Fruit fly (Drosophila melanogaster) whole organism, embryonic: ENCODE results near the gene CG42571.

Source experiments
- BEAF-32 ChIP-seq: fragments of 200-800 bp; sonication (Bioruptor generic); optimal IDR thresholded peaks from 3 replicates; lab custom pipeline; 2017; ENCODE audit warnings: missing biosample characterization, missing genetic modification characterization, mild to moderate bottlenecking, moderate library complexity, missing genetic modification reagents
- Bdp1 ChIP-seq: fragments of 200-800 bp; sonication (Bioruptor generic); optimal IDR thresholded peaks from 3 replicates; lab custom pipeline; 2016; ENCODE audit warnings: missing biosample characterization, missing genetic modification characterization
- BtbVII ChIP-seq: fragments of 200-800 bp; sonication (Bioruptor generic); optimal IDR thresholded peaks from 3 replicates; lab custom pipeline; 2017; ENCODE audit warnings: missing biosample characterization, mild to moderate bottlenecking, missing genetic modification characterization
- CG10366 ChIP-seq: fragments of 200-800 bp; sonication (Bioruptor generic); IDR thresholded peaks from 2 replicates; pipeline ENCODE4 v1.3.6; 2022; ENCODE audit warnings: missing biosample characterization, missing genetic modification characterization
- CG10462 ChIP-seq: fragments of 200-800 bp; sonication (Bioruptor generic); optimal IDR thresholded peaks from 2 replicates; lab custom pipeline; 2016; ENCODE audit warnings: missing biosample characterization, missing genetic modification characterization
- CG11085 ChIP-seq: fragments of 200-800 bp; sonication (Bioruptor generic); IDR thresholded peaks from 2 replicates; pipeline ENCODE4 v1.3.6; 2022; ENCODE audit warnings: missing biosample characterization, missing genetic modification characterization
- CG11504 ChIP-seq: fragments of 200-800 bp; sonication (Bioruptor generic); optimal IDR thresholded peaks from 3 replicates; lab custom pipeline; 2019; ENCODE audit warnings: missing biosample characterization, mild to moderate bottlenecking, missing genetic modification characterization, moderate library complexity
- CG12104 ChIP-seq: fragments of 200-800 bp; sonication (Bioruptor generic); optimal IDR thresholded peaks from 3 replicates; lab custom pipeline; 2016; ENCODE audit warnings: missing biosample characterization, missing genetic modification characterization
- CG12744 ChIP-seq: fragments of 200-800 bp; sonication (Bioruptor generic); optimal IDR thresholded peaks from 2 replicates; lab custom pipeline; 2016; ENCODE audit warnings: missing biosample characterization, missing genetic modification characterization
- CG17385 ChIP-seq: fragments of 200-800 bp; sonication (Bioruptor generic); optimal IDR thresholded peaks from 3 replicates; lab custom pipeline; 2018; ENCODE audit warnings: missing biosample characterization, mild to moderate bottlenecking, missing genetic modification characterization
- CG18599 ChIP-seq: fragments of 200-800 bp; sonication (Bioruptor generic); optimal IDR thresholded peaks from 3 replicates; lab custom pipeline; 2017; ENCODE audit warnings: missing biosample characterization, missing genetic modification characterization, mild to moderate bottlenecking, moderate library complexity, missing genetic modification reagents
- CG2120 ChIP-seq: fragments of 200-800 bp; sonication (Bioruptor generic); optimal IDR thresholded peaks from 3 replicates; lab custom pipeline; 2016; ENCODE audit warnings: missing biosample characterization, missing genetic modification characterization
- CG2712 ChIP-seq: fragments of 200-800 bp; optimal IDR thresholded peaks from 3 replicates; lab custom pipeline; 2019; ENCODE audit warnings: missing biosample characterization, mild to moderate bottlenecking, missing genetic modification characterization, moderate library complexity
- CG5180 ChIP-seq: fragments of 200-800 bp; sonication (Bioruptor generic); optimal IDR thresholded peaks from 3 replicates; lab custom pipeline; 2017; ENCODE audit warnings: missing biosample characterization, missing genetic modification characterization, mild to moderate bottlenecking, moderate library complexity, missing genetic modification reagents
- CG8388 ChIP-seq: fragments of 200-800 bp; sonication (Bioruptor generic); optimal IDR thresholded peaks from 2 replicates; lab custom pipeline; 2019; ENCODE audit warnings: missing biosample characterization, mild to moderate bottlenecking, missing genetic modification characterization, moderate library complexity
- Deaf1 ChIP-seq: fragments of 200-800 bp; optimal IDR thresholded peaks from 3 replicates; lab custom pipeline; 2019; ENCODE audit warnings: missing biosample characterization, mild to moderate bottlenecking, missing genetic modification characterization, moderate library complexity
- Dll ChIP-seq: fragments of 200-800 bp; sonication (Bioruptor generic); IDR thresholded peaks from 4 replicates; pipeline ENCODE4 v1.3.6; 2022; ENCODE audit warnings: missing biosample characterization, missing genetic modification characterization; ENCODE audit not compliant: partially characterized antibody
- HmgZ ChIP-seq: fragments of 200-800 bp; sonication (Bioruptor generic); optimal IDR thresholded peaks from 2 replicates; lab custom pipeline; 2018; ENCODE audit warnings: missing biosample characterization, mild to moderate bottlenecking, missing genetic modification characterization
- Hr3 ChIP-seq: fragments of 200-800 bp; sonication (Bioruptor generic); optimal IDR thresholded peaks from 3 replicates; lab custom pipeline; 2016; ENCODE audit warnings: missing biosample characterization, missing genetic modification characterization
- MBD-R2 ChIP-seq: fragments of 200-800 bp; sonication (Bioruptor generic); IDR thresholded peaks from 2 replicates; pipeline ENCODE4 v1.3.6; 2022; ENCODE audit warnings: missing biosample characterization, missing genetic modification characterization
- Myb ChIP-seq: fragments of 200-800 bp; sonication (Bioruptor generic); optimal IDR thresholded peaks from 2 replicates; lab custom pipeline; 2016; ENCODE audit warnings: missing biosample characterization, missing genetic modification characterization
- Ptx1 ChIP-seq: fragments of 200-800 bp; sonication (Bioruptor generic); IDR thresholded peaks from 2 replicates; pipeline ENCODE4 v1.3.6; 2022; ENCODE audit warnings: missing biosample characterization, missing genetic modification characterization
- Sox100B ChIP-seq: fragments of 200-800 bp; sonication (Bioruptor generic); optimal IDR thresholded peaks from 3 replicates; lab custom pipeline; 2018; ENCODE audit warnings: missing biosample characterization, mild to moderate bottlenecking, missing genetic modification characterization
- Stat92E ChIP-seq, 3 experiments: fragments of >200 bp in 2 of 3; fragments of 200-800 bp in 1 of 3; sonication (Bioruptor generic) in 1 of 3; optimal IDR thresholded peaks; 2 replicates each; lab custom pipeline; 2017 to 2019; ENCODE audit warnings: missing biosample characterization in 3 of 3, missing genetic modification characterization in 3 of 3, mild to moderate bottlenecking in 1 of 3, moderate library complexity in 1 of 3
- Vsx1 ChIP-seq: fragments of 200-800 bp; sonication (Bioruptor generic); optimal IDR thresholded peaks from 2 replicates; lab custom pipeline; 2017; ENCODE audit warnings: missing biosample characterization, mild to moderate bottlenecking, missing genetic modification characterization, missing genetic modification reagents
- bsh ChIP-seq, 2 experiments: fragments of 200-800 bp; sonication (Bioruptor generic); optimal IDR thresholded peaks; 2 replicates each; lab custom pipeline; 2017 to 2018; ENCODE audit warnings: mild to moderate bottlenecking in 2 of 2, missing biosample characterization in 2 of 2, missing genetic modification characterization in 2 of 2, moderate library complexity in 1 of 2
- chif ChIP-seq, 2 experiments: fragments of 200-800 bp; sonication (Bioruptor generic); optimal IDR thresholded peaks; 3 replicates each; lab custom pipeline; 2016; ENCODE audit warnings: missing biosample characterization in 2 of 2, missing genetic modification characterization in 2 of 2
- chinmo ChIP-seq: fragments of 200-800 bp; sonication (Bioruptor generic); IDR thresholded peaks from 4 replicates; pipeline ENCODE4 v1.3.6; 2022; ENCODE audit warnings: missing biosample characterization, missing genetic modification characterization; ENCODE audit not compliant: partially characterized antibody
- croc ChIP-seq: fragments of 200-800 bp; sonication (Bioruptor generic); conservative IDR thresholded peaks from 3 replicates; pipeline ENCODE4 v1.3.6; 2022; ENCODE audit warnings: missing biosample characterization, missing genetic modification characterization
- dm ChIP-seq: fragments of 200-800 bp; sonication (Bioruptor generic); optimal IDR thresholded peaks from 3 replicates; lab custom pipeline; 2016; ENCODE audit warnings: missing biosample characterization, missing genetic modification characterization
- dmrt99B ChIP-seq: fragments of 200-800 bp; sonication (Bioruptor generic); optimal IDR thresholded peaks from 2 replicates; lab custom pipeline; 2018; ENCODE audit warnings: missing biosample characterization, mild to moderate bottlenecking, missing genetic modification characterization, moderate library complexity
- fd96Cb ChIP-seq: fragments of 200-800 bp; sonication (Bioruptor generic); optimal IDR thresholded peaks from 2 replicates; lab custom pipeline; 2018; ENCODE audit warnings: missing biosample characterization, mild to moderate bottlenecking, missing genetic modification characterization, moderate library complexity
- gcm ChIP-seq: fragments of 200-800 bp; sonication (Bioruptor generic); optimal IDR thresholded peaks from 2 replicates; lab custom pipeline; 2019; ENCODE audit warnings: missing biosample characterization, mild to moderate bottlenecking, missing genetic modification characterization, moderate library complexity
- gcm2 ChIP-seq: fragments of 200-800 bp; sonication (Bioruptor generic); optimal IDR thresholded peaks from 2 replicates; lab custom pipeline; 2016; ENCODE audit warnings: missing biosample characterization, missing genetic modification characterization
- gfzf ChIP-seq: fragments of 200-800 bp; sonication (Bioruptor generic); optimal IDR thresholded peaks from 2 replicates; lab custom pipeline; 2016; ENCODE audit warnings: missing biosample characterization, mild to moderate bottlenecking, missing genetic modification characterization, moderate library complexity
- grau ChIP-seq: fragments of 200-800 bp; optimal IDR thresholded peaks from 3 replicates; lab custom pipeline; 2019; ENCODE audit warnings: missing biosample characterization, mild to moderate bottlenecking, missing genetic modification characterization, moderate library complexity
- gsb-n ChIP-seq: fragments of 200-800 bp; sonication (Bioruptor generic); optimal IDR thresholded peaks from 3 replicates; lab custom pipeline; 2018; ENCODE audit warnings: missing biosample characterization, mild to moderate bottlenecking, missing genetic modification characterization
- lilli ChIP-seq: fragments of 200-800 bp; sonication (Bioruptor generic); optimal IDR thresholded peaks from 3 replicates; lab custom pipeline; 2016; ENCODE audit warnings: missing biosample characterization, missing genetic modification characterization
- nerfin-1 ChIP-seq: fragments of 200-800 bp; sonication (Bioruptor generic); optimal IDR thresholded peaks from 3 replicates; lab custom pipeline; 2019; ENCODE audit warnings: missing biosample characterization, mild to moderate bottlenecking, missing genetic modification characterization, moderate library complexity
- p53 ChIP-seq: fragments of 200-800 bp; sonication (Bioruptor generic); optimal IDR thresholded peaks from 2 replicates; lab custom pipeline; 2016; ENCODE audit warnings: missing biosample characterization, missing genetic modification characterization
- rib ChIP-seq: fragments of 200-800 bp; sonication (Bioruptor generic); IDR thresholded peaks from 2 replicates; pipeline ENCODE4 v1.3.6; 2022; ENCODE audit warnings: missing biosample characterization, missing genetic modification characterization
- sd ChIP-seq: fragments of 200-800 bp; sonication (Bioruptor generic); optimal IDR thresholded peaks from 3 replicates; lab custom pipeline; 2018; ENCODE audit warnings: missing biosample characterization, mild to moderate bottlenecking, missing genetic modification characterization, moderate library complexity
- sens ChIP-seq: fragments of 200-800 bp; sonication (Bioruptor generic); peaks from one replicate; lab custom pipeline; 2016; ENCODE audit warnings: missing biosample characterization, missing genetic modification characterization
- sqz ChIP-seq: fragments of 200-800 bp; sonication (Bioruptor generic); optimal IDR thresholded peaks from 3 replicates; lab custom pipeline; 2018; ENCODE audit warnings: missing biosample characterization, mild to moderate bottlenecking, missing genetic modification characterization
- ssp ChIP-seq: fragments of 200-800 bp; sonication (Bioruptor generic); IDR thresholded peaks from 2 replicates; pipeline ENCODE4 v1.3.6; 2022; ENCODE audit warnings: missing biosample characterization, missing genetic modification characterization
- sug ChIP-seq: fragments of 200-800 bp; optimal IDR thresholded peaks from 2 replicates; lab custom pipeline; 2019; ENCODE audit warnings: missing biosample characterization, mild to moderate bottlenecking, missing genetic modification characterization, moderate library complexity
- tap ChIP-seq: fragments of 200-800 bp; optimal IDR thresholded peaks from 3 replicates; lab custom pipeline; 2019; ENCODE audit warnings: missing biosample characterization, mild to moderate bottlenecking, missing genetic modification characterization, moderate library complexity
- vnd ChIP-seq: fragments of 200-800 bp; sonication (Bioruptor generic); IDR thresholded peaks from 3 replicates; pipeline ENCODE4 v1.3.6; 2022; ENCODE audit warnings: missing biosample characterization, missing genetic modification characterization; ENCODE audit not compliant: partially characterized antibody

The CG42571 gene

dm6 chr3L:15704250-15704985 is 11.8 kb upstream of the CG42571 start (continued):
- TF ChIP-seq Sox100B (GFP tag; lab: Kevin White, UChicago) (peak; percentile 80), CG11504 (tag; lab: Kevin White, UChicago) (peak; percentile 83), Vsx1 (peak; percentile 88), ssp (GFP tag; lab: Robert Waterston, UW) (peak; percentile 32; the same call in 1 of the 2 replicates), rib (GFP tag; lab: Robert Waterston, UW) (0 out of 2 replicates have a peak, but pooled peaks have one; percentile 14), CG2120 (peak; percentile 38), dm (peak; percentile 25), CG2712 (tag; lab: Kevin White, UChicago) (peak; percentile 84), sqz (GFP tag; lab: Kevin White, UChicago) (no peak), Bdp1 (no peak), nerfin-1 (peak; percentile 68), tap (tag; lab: Kevin White, UChicago) (peak; percentile 0), CG18599 (peak; percentile 39), dmrt99B (tag; lab: Kevin White, UChicago) (peak; percentile 78), sens (GFP tag; lab: Kevin White, UChicago) (peak; percentile 83), CG17385 (GFP tag; lab: Kevin White, UChicago) (peak; percentile 51), chinmo (GFP tag; lab: Robert Waterston, UW) (0 out of 4 replicates have a peak, but pooled peaks have one; percentile 50), CG5180 (GFP tag; lab: Kevin White, UChicago) (peak; percentile 30), Stat92E (GFP tag; optimal IDR thresholded peaks at IDR 0.05; lab: Kevin White, UChicago) (peak in 1 of 3 experiments; percentile 34), BtbVII (GFP tag; lab: Kevin White, UChicago) (peak; percentile 6), CG12744 (GFP tag; lab: Kevin White, UChicago) (no peak), grau (tag; lab: Kevin White, UChicago) (peak; percentile 71), MBD-R2 (GFP tag; lab: Robert Waterston, UW) (no peak), Hr3 (GFP tag; lab: Kevin White, UChicago) (peak; percentile 68), HmgZ (tag; lab: Kevin White, UChicago) (no peak), CG10366 (peak; percentile 20; the same call in 1 of the 2 replicates), gfzf (no peak), CG10462 (GFP tag; lab: Kevin White, UChicago) (peak; percentile 52), Ptx1 (GFP tag; lab: Robert Waterston, UW) (peak; percentile 43), bsh (GFP tag; optimal IDR thresholded peaks at IDR 0.05; lab: Kevin White, UChicago) (peak; percentile 0 to 77), gcm2 (no peak), gcm (peak; percentile 32), Myb (GFP tag; lab: Kevin White, UChicago) (no peak), CG12104 (GFP tag; lab: Kevin White, UChicago) (peak; percentile 55), chif (GFP tag; optimal IDR thresholded peaks at IDR 0.05; lab: Kevin White, UChicago) (peak; percentile 14 to 31), Dll (GFP tag; lab: Robert Waterston, UW) (no peak), BEAF-32 (no peak), gsb-n (tag; lab: Kevin White, UChicago) (peak; percentile 40), vnd (GFP tag; lab: Robert Waterston, UW) (no peak), croc (GFP tag; lab: Robert Waterston, UW) (peak; percentile 25; the same call in 1 of the 3 replicates), fd96Cb (peak; percentile 73), lilli (GFP tag; lab: Kevin White, UChicago) (peak; percentile 25), Deaf1 (tag; lab: Kevin White, UChicago) (peak; percentile 34), CG11085 (GFP tag; lab: Robert Waterston, UW) (no peak), sd (peak; percentile 7), CG8388 (GFP tag; lab: Kevin White, UChicago) (peak; percentile 57), p53 (no peak), sug (tag; lab: Kevin White, UChicago) (peak; percentile 47)
